Worm (Caenorhabditis elegans) whole organism, L2 larva: Measurements from ENCODE around the gene idpc-4.

Experiments used
- ama-1 ChIP-seq: fragments of 150-350 bp; optimal IDR thresholded peaks from 2 replicates; lab custom pipeline; 2018; ENCODE audit warnings: inconsistent platforms
- ceh-82 ChIP-seq: fragments of 150-350 bp; optimal IDR thresholded peaks from 2 replicates; lab custom pipeline; 2014; ENCODE audit warnings: missing biosample characterization, missing genetic modification characterization
- elt-1 ChIP-seq: fragments of 150-350 bp; optimal IDR thresholded peaks from 2 replicates; lab custom pipeline; 2014; ENCODE audit warnings: missing biosample characterization, missing genetic modification characterization
- lin-11 ChIP-seq: fragments of 150-350 bp; sonication (generic microtip); optimal IDR thresholded peaks from 2 replicates; lab custom pipeline; 2014; ENCODE audit warnings: missing biosample characterization, missing genetic modification characterization, inconsistent platforms, mixed read lengths
- zag-1 ChIP-seq: fragments of 150-350 bp; optimal IDR thresholded peaks from 2 replicates; lab custom pipeline; 2014; ENCODE audit warnings: missing biosample characterization, missing genetic modification characterization
- ztf-11 ChIP-seq: sonication (generic microtip); optimal IDR thresholded peaks from 2 replicates; lab custom pipeline; 2017; ENCODE audit warnings: missing biosample characterization, missing genetic modification characterization
- ztf-4 ChIP-seq: fragments of 150-350 bp; optimal IDR thresholded peaks from 2 replicates; lab custom pipeline; 2014; ENCODE audit warnings: missing biosample characterization, missing genetic modification characterization

ce11 chrV:9618420-9618819 lies 6.8 kb upstream of the idpc-4 start:
- no peak for TF ChIP-seq elt-1
- TF ChIP-seq lin-11 (tag; lab: Kevin White, UChicago), result no peak
- no peak for TF ChIP-seq ztf-4 (tag; lab: Kevin White, UChicago)
- TF ChIP-seq ceh-82 (tag; lab: Kevin White, UChicago), result no peak
- no peak for TF ChIP-seq ztf-11
- no peak for TF ChIP-seq zag-1
- TF ChIP-seq ama-1 (lab: Kevin White, UChicago), result no peak
